Worm (Caenorhabditis elegans) whole organism, midembryonic: Measurements from ENCODE around the gene suex-2.

Experiments used
- T22C8.4 ChIP-seq: fragments of 200-800 bp; sonication (Bioruptor generic); IDR thresholded peaks from 2 replicates; pipeline ENCODE4 v1.3.6; 2022; ENCODE audit warnings: missing genetic modification characterization, missing compliant biosample characterization
- cog-1 ChIP-seq: sonication (generic microtip); optimal IDR thresholded peaks from 2 replicates; lab custom pipeline; 2016; ENCODE audit warnings: missing genetic modification characterization, missing compliant biosample characterization
- flt-1 ChIP-seq: fragments of 200-800 bp; sonication (Bioruptor generic); IDR thresholded peaks from 2 replicates; pipeline ENCODE4 v1.3.6; 2022; ENCODE audit warnings: missing genetic modification characterization, missing compliant biosample characterization
- klf-2 ChIP-seq: fragments of 200-800 bp; sonication (Bioruptor generic); conservative IDR thresholded peaks from 2 replicates; pipeline ENCODE4 v1.3.6; 2022; ENCODE audit warnings: missing genetic modification reagents, missing genetic modification characterization, missing compliant biosample characterization
- med-1 ChIP-seq: sonication (generic microtip); optimal IDR thresholded peaks from 2 replicates; lab custom pipeline; 2017; ENCODE audit warnings: missing genetic modification characterization, mild to moderate bottlenecking, missing compliant biosample characterization, antibody characterized with exemption, missing genetic modification reagents; ENCODE audit not compliant: insufficient read depth
- ref-1 ChIP-seq: fragments of 200-800 bp; sonication (Bioruptor generic); conservative IDR thresholded peaks from 2 replicates; pipeline ENCODE4 v1.3.6; 2022; ENCODE audit warnings: missing genetic modification reagents, missing genetic modification characterization, missing compliant biosample characterization
- tab-1 ChIP-seq: fragments of 200-800 bp; sonication (Bioruptor generic); IDR thresholded peaks from 2 replicates; pipeline ENCODE4 v1.3.6; 2022; ENCODE audit warnings: missing genetic modification characterization, missing compliant biosample characterization
- ztf-23 ChIP-seq: fragments of 200-800 bp; sonication (Bioruptor generic); IDR thresholded peaks from 2 replicates; pipeline ENCODE4 v1.3.6; 2022; ENCODE audit warnings: missing genetic modification reagents, missing genetic modification characterization, missing compliant biosample characterization
- ztf-29 ChIP-seq: fragments of 200-800 bp; sonication (Bioruptor generic); IDR thresholded peaks from 2 replicates; pipeline ENCODE4 v1.3.6; 2022; ENCODE audit warnings: missing genetic modification reagents, missing genetic modification characterization, missing compliant biosample characterization

DNA sequence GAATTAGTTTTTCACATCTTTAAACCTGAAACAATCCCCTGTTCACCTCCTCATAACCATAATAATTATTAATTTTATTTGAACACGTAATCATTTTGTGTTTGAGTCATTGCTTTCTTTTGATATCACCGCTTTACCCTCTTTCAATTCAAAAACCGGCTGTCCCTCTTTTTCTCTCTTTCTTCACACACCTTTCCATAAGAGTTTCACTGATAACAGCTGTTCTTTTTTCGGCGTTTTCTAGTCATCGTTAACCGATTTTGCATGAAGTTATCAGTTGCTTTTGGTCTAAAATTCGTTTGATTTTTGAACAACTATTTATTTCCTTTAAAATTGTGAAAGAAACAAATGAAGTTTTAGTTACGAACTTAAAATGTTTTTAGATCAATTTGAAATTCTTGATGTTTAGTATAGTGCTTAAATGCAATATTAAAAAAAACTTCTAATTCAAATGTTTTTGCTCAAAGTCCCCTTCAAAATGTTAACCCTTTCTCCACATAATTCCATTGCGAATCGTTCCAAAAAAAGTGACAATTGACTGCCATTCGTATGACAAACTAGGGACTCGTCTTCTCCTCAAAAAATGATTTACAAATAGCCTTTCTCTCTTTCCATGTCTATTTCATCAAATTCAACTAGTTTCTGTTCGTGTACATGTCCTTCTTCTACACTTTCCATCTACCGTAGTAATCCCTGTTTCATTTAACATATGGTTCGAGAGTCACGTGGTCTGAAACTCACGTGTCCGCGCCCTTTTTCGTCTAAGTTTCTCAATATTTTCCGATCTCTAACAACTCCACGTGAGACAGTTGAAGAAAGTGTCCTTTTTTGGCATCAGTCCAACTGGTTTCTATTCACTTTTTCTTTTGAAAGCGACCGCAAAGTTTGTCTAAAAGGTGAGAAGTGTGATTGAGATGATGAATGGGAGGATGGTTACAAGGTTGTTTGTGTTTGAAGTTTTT, 18.7 kb upstream of the suex-2 start:
- TF ChIP-seq med-1 (GFP tag; lab: Kevin White, UChicago) (no peak), ztf-23 (GFP tag; lab: Robert Waterston, UW) (no peak), ref-1 (GFP tag; lab: Robert Waterston, UW) (no peak), tab-1 (GFP tag; lab: Robert Waterston, UW) (no peak), flt-1 (GFP tag; lab: Robert Waterston, UW) (no peak), ztf-29 (GFP tag; lab: Robert Waterston, UW) (no peak), klf-2 (GFP tag; lab: Robert Waterston, UW) (no peak), T22C8.4 (GFP tag; lab: Robert Waterston, UW) (no peak), cog-1 (tag; lab: Kevin White, UChicago) (no peak)
